Fruit fly (Drosophila melanogaster): ENCODE data around the gene CG34179.

DNA sequence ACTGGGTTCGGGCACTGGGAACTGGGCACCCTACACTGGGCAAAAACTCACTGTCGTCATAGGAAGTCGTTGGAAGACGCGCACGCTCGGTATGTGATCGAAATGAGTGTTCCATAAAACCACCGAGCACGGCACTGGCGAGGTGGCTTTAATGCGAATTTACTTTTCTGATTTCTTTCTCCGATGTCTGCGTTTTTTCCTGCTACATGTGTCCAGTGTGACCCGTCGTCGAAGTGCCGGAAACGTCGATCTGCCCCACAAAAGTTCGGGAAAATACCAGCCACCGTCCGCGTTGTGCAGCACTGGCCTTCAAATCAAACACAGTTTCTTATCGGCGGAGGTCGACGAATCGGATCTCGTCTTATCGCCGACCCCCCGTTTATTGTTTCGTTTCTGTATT is 49.3 kb downstream of the CG34179 start, which contains the start of gene Kdm5:
- TF ChIP-seq psq (optimal IDR thresholded peaks at IDR 0.05) (no peak), Dll (optimal IDR thresholded peaks at IDR 0.05) (no peak)
